Worm (Caenorhabditis elegans) whole organism, L3 larva: ENCODE measurements around the gene C47E12.2.

ENCODE experiments used
- egl-5 ChIP-seq: fragments of 150-350 bp; optimal IDR thresholded peaks from 2 replicates; lab custom pipeline; 2017; ENCODE audit warnings: missing biosample characterization, missing genetic modification reagents, missing genetic modification characterization, inconsistent platforms
- fos-1 ChIP-seq: fragments of 150-350 bp; optimal IDR thresholded peaks from 2 replicates; lab custom pipeline; 2014; ENCODE audit warnings: missing biosample characterization, missing genetic modification characterization
- hmg-11 ChIP-seq: sonication (generic microtip); optimal IDR thresholded peaks from 2 replicates; lab custom pipeline; 2016; ENCODE audit warnings: missing genetic modification characterization, missing compliant biosample characterization
- nhr-23 ChIP-seq: fragments of 150-350 bp; optimal IDR thresholded peaks from 2 replicates; lab custom pipeline; 2014; ENCODE audit warnings: missing biosample characterization, missing genetic modification reagents, missing genetic modification characterization
- nhr-25 ChIP-seq: sonication (generic microtip); optimal IDR thresholded peaks from 2 replicates; lab custom pipeline; 2017; ENCODE audit warnings: missing biosample characterization, missing genetic modification characterization
- nhr-67 ChIP-seq: fragments of 150-350 bp; optimal IDR thresholded peaks from 2 replicates; lab custom pipeline; 2014; ENCODE audit warnings: missing biosample characterization, missing genetic modification characterization
- snpc-4 ChIP-seq: fragments of 150-350 bp; optimal IDR thresholded peaks from 2 replicates; lab custom pipeline; 2014; ENCODE audit warnings: missing biosample characterization, missing genetic modification characterization

- TF ChIP-seq snpc-4 (tag; lab: Kevin White, UChicago) = no peak
- TF ChIP-seq hmg-11 (tag; lab: Kevin White, UChicago) = no peak
- no peak for TF ChIP-seq nhr-25 (tag; lab: Kevin White, UChicago)
- no peak for TF ChIP-seq nhr-23 (tag; lab: Kevin White, UChicago)
- no peak for TF ChIP-seq fos-1 (tag; lab: Kevin White, UChicago)
- TF ChIP-seq egl-5 (tag; lab: Kevin White, UChicago) = no peak
- TF ChIP-seq nhr-67 = no peak
These were observed 42.7 kb upstream of the C47E12.2 start for ce11 chrIV:10046005-10046404.
